Fruit fly (Drosophila melanogaster) S2 (cell line): ENCODE measurements around the gene sordd1.
"Not testable (repeated sequence)": the region's sequence is repeated elsewhere in the genome, so short reads cannot be mapped to it uniquely, and the experiment has no call there.

Source experiments
- CG8478 ChIP-seq: fragments of >200 bp; optimal IDR thresholded peaks from 2 replicates; lab custom pipeline; 2018
- CTCF ChIP-seq, 2 experiments: fragments of >200 bp; optimal IDR thresholded peaks; 2 replicates each; lab custom pipeline; 2018

sordd1 gene

dm6 chrX:15795951-15796443 lies at the start of gene sordd1:
sordd1 (minus strand) TSS chrX:15796028.
- not testable (repeated sequence) for TF ChIP-seq CG8478; CTCF (optimal IDR thresholded peaks at IDR 0.05; lab: Kevin White, UChicago)

dm6 chrX:15844139-15844538 lies 48.3 kb upstream of the sordd1 start, which contains the start of the genes ArgRS and CG8578:
ArgRS (minus strand) TSS chrX:15844145.
CG8578 (plus strand) TSS chrX:15844476.
- TF ChIP-seq CG8478 (no peak), CTCF (optimal IDR thresholded peaks at IDR 0.05; lab: Kevin White, UChicago) (no peak)

dm6 chrX:15841346-15841745 lies 45.5 kb upstream of the sordd1 start:
- TF ChIP-seq CG8478 (no peak), CTCF (optimal IDR thresholded peaks at IDR 0.05; lab: Kevin White, UChicago) (no peak)

- peak in 1 of 2 experiments; percentile 10 for TF ChIP-seq CTCF (optimal IDR thresholded peaks at IDR 0.05; lab: Kevin White, UChicago)
- no peak for TF ChIP-seq CG8478
Measured at dm6 chrX:15840003-15840402, 44.2 kb upstream of the sordd1 start.

dm6 chrX:15837530-15837929 lies 41.7 kb upstream of the sordd1 start, which contains the start of gene CG8565:
CG8565 (plus strand) TSS chrX:15837830.
- no peak for TF ChIP-seq CTCF (optimal IDR thresholded peaks at IDR 0.05; lab: Kevin White, UChicago)
- TF ChIP-seq CG8478 = no peak

- TF ChIP-seq CG8478 (no peak), CTCF (optimal IDR thresholded peaks at IDR 0.05; lab: Kevin White, UChicago) (no peak)
Measured at dm6 chrX:15835393-15835792, 39.6 kb upstream of the sordd1 start, which contains the start of gene Chc. Chc (minus strand) TSS chrX:15835490.

DNA sequence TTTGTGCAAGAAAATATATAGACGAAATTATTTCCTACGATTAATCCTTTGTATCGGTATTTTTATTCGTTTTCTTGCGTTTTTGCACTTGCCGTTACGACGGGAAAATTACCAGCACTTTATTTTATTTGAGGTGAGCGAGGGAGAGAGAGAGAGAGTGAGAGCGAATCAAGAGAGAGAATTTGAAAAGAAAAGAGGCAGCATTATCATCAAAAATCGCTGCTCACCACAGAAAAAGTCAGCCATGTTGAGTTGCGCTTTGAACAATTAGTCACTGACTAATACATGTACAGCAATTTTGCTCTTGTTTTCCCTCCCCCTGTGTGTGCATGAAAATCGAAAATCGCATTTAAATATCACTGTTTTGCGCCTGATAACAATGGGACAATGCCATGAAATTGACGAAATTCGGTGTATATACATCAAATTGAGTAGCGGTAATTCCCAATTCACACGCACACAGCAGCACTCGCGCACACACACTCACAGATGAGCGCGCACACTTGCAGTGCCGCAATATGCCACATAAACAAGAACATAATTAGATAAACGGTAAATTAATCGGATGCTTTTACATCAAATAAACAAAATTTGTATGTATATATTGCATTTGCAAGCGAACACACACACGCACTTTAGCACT lies 38.9 kb upstream of the sordd1 start:
- no peak for TF ChIP-seq CTCF (optimal IDR thresholded peaks at IDR 0.05; lab: Kevin White, UChicago)
- TF ChIP-seq CG8478 = no peak

DNA sequence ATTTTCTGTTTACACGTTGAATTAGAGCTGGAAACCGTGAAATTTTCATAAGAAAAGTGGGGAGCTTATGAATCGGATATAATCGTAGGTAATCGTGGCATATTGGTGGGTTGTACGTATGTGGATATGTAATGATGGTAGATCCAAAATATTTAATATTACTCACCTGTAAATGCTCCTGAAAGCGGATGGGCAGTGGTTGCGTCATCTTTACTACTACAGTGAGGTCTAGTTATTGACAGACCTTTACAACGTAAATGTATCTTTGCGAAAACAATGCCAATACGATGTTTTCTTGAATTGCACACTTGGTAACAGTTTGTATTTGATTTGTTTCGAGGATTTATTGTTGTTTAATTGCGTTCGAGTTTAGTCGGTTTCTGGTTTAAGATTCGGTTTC lies 38.1 kb upstream of the sordd1 start:
- no peak for TF ChIP-seq CTCF (optimal IDR thresholded peaks at IDR 0.05; lab: Kevin White, UChicago)
- TF ChIP-seq CG8478 = no peak

- no peak for TF ChIP-seq CTCF (optimal IDR thresholded peaks at IDR 0.05; lab: Kevin White, UChicago)
- TF ChIP-seq CG8478 = no peak
Measured at dm6 chrX:15822363-15822762, 26.5 kb upstream of the sordd1 start.

- no peak for TF ChIP-seq CG8478
- no peak for TF ChIP-seq CTCF (optimal IDR thresholded peaks at IDR 0.05; lab: Kevin White, UChicago)
Measured at dm6 chrX:15818608-15819184, 22.9 kb upstream of the sordd1 start.

DNA sequence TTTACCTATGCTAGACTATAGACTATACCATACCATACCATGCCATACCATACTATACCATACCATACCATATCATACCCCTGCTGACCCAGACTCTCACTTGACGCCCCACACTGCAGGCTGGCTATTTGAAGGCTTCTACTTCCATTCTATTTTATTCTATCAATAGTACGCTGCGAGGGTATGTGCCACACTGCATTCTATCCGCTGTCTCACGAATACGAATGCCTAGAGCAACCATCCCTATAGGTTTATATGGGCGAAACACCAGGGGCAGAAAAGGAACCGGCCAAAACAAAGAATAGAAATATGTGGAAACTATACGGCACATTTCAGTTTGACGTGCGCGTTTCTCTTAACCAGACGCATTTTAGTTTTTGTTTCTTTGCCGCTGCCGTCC lies 22.0 kb upstream of the sordd1 start:
- TF ChIP-seq CG8478 (no peak), CTCF (optimal IDR thresholded peaks at IDR 0.05; lab: Kevin White, UChicago) (no peak)

- no peak for TF ChIP-seq CTCF (optimal IDR thresholded peaks at IDR 0.05; lab: Kevin White, UChicago)
- TF ChIP-seq CG8478 = no peak
Measured at dm6 chrX:15816905-15817304, 21.1 kb upstream of the sordd1 start.

dm6 chrX:15816127-15816526 lies 20.3 kb upstream of the sordd1 start:
- TF ChIP-seq CTCF (optimal IDR thresholded peaks at IDR 0.05; lab: Kevin White, UChicago) = no peak
- TF ChIP-seq CG8478 = no peak

DNA sequence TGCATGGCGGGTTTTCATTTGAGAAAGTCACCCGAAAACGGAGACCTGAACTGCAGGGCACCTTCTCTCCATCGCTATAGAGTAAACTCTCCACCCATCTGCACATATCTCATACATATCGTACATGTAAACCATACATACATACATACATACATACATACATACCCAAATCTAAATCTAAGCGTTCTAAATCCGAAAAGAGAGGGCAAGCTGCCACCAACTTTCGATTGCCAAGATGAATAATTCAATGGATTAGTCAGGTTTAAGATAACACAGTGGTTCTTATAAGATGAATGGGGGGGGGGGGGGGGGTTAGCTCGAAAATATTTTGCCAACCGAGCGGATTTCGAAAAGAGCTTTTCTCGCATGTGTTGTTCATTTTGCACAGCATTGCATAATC lies 18.7 kb upstream of the sordd1 start:
- TF ChIP-seq CTCF (optimal IDR thresholded peaks at IDR 0.05; lab: Kevin White, UChicago) (no peak), CG8478 (no peak)

- TF ChIP-seq CG8478 (no peak), CTCF (optimal IDR thresholded peaks at IDR 0.05; lab: Kevin White, UChicago) (no peak)
Measured at dm6 chrX:15813224-15813623, 17.4 kb upstream of the sordd1 start.

DNA sequence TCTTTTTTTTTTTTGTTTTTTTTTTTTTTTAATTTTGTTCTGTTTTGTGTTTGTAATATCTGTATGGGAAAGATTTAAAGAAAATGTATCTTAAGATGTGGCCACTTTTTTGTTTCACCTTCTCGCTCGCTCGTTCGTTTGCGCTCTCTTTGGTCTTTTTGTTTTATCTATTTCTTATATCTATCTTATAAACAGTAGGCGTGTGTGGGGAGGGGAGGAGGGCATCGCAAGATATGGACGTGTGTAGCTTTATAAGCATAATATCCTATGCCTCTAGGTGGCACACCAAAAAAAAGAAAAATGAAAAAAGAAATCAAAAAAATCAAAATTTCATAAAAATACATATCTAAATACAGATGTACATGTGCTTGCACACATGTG lies 16.8 kb upstream of the sordd1 start:
- TF ChIP-seq CTCF (optimal IDR thresholded peaks at IDR 0.05; lab: Kevin White, UChicago) = no peak
- no peak for TF ChIP-seq CG8478
